Worm (Caenorhabditis elegans): Measurements from ENCODE around the gene C33H5.16.
A peak's percentile ranks its signal among the peaks of the same experiment; 100 is the strongest.

Gene C33H5.16

DNA sequence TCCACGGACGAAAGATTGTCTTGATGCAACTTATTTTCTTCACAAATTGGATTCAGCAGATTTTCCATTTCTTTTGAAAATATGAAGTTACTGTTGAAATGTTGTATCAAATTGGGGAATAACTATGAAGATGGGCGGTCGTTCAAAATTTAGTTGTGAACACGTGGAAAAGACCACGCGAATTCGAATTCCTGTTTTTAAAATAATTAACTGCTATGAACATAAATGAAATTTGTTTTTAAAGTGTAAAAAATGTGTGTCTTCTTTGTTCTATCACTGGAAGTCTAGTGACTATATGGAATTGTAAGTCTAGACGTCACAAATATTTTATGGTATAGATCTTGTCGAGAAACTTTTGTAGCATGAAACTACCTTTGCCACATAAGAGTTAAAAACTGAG, 35.3 kb upstream of the C33H5.16 start, which contains the start of gene C06A6.7:
TSS of gene C06A6.7 (minus strand) at position 101 of the 400 bp plus-strand sequence.
- TF ChIP-seq lsy-2 (tag; optimal IDR thresholded peaks at IDR 0.05) (no peak), elt-1 (tag; optimal IDR thresholded peaks at IDR 0.05) (no peak), unc-39 (tag; optimal IDR thresholded peaks at IDR 0.05) (no peak)

- no peak for TF ChIP-seq elt-3 (tag; optimal IDR thresholded peaks at IDR 0.05)
- no peak for TF ChIP-seq aly-2 (tag; optimal IDR thresholded peaks at IDR 0.05)
- TF ChIP-seq ztf-11 (tag; optimal IDR thresholded peaks at IDR 0.05): no peak
- no peak for TF ChIP-seq ceh-82 (tag; optimal IDR thresholded peaks at IDR 0.05)
- TF ChIP-seq egl-27 (tag; optimal IDR thresholded peaks at IDR 0.05): no peak
- TF ChIP-seq lin-13 (GFP tag; optimal IDR thresholded peaks at IDR 0.05): no peak
- TF ChIP-seq mbf-1 (tag; optimal IDR thresholded peaks at IDR 0.05): no peak
- TF ChIP-seq nhr-11 (tag; optimal IDR thresholded peaks at IDR 0.05): no peak
- no peak for TF ChIP-seq elt-1 (tag; optimal IDR thresholded peaks at IDR 0.05)
- TF ChIP-seq F13H6.1 (tag; optimal IDR thresholded peaks at IDR 0.05): no peak
- no peak for TF ChIP-seq nhr-129 (tag; optimal IDR thresholded peaks at IDR 0.05)
- no peak for TF ChIP-seq R02D3.7 (tag; optimal IDR thresholded peaks at IDR 0.05)
- TF ChIP-seq nhr-25 (tag; optimal IDR thresholded peaks at IDR 0.05): peak; percentile 28
- TF ChIP-seq blmp-1 (tag; optimal IDR thresholded peaks at IDR 0.05; ENCODE audit: insufficient read depth): peak; percentile 72
- no peak for TF ChIP-seq ceh-16 (tag; optimal IDR thresholded peaks at IDR 0.05)
- no peak for TF ChIP-seq zag-1 (tag; optimal IDR thresholded peaks at IDR 0.05)
- TF ChIP-seq ZK546.5 (tag; optimal IDR thresholded peaks at IDR 0.05): no peak
- no peak for TF ChIP-seq snpc-4 (tag; optimal IDR thresholded peaks at IDR 0.05)
These were observed 33.3 kb upstream of the C33H5.16 start for ce11 chrIV:7836491-7836890.

DNA sequence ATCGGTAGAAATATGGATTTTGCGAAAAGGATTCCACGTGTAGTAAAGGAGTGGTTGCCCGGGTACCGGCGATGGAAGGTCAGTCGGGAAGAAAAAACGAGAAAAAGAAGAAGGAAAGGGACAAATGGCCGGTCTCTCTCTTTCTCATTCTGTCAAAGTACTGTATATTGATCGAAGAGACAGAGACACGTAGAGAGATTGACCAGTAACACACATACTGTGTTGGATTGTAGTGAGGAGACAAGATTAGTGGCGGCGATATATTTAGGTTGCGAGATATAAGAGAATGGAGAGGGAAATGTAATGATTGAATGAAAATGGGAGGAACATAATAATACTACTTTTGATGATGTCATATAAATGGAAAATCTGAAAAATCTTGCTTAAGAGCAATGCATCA, 32.9 kb upstream of the C33H5.16 start:
- peak; percentile 44 for TF ChIP-seq nhr-25 (tag; optimal IDR thresholded peaks at IDR 0.05)
- TF ChIP-seq elt-3 (tag; optimal IDR thresholded peaks at IDR 0.05): no peak
- TF ChIP-seq ama-1 (optimal IDR thresholded peaks at IDR 0.05): no peak
- peak; percentile 8 for TF ChIP-seq C34F6.9 (tag; optimal IDR thresholded peaks at IDR 0.05)
- peak in 1 of 2 experiments; percentile 38 for TF ChIP-seq lsy-2 (tag; optimal IDR thresholded peaks at IDR 0.05)
- TF ChIP-seq nhr-21 (tag; optimal IDR thresholded peaks at IDR 0.05): peak; percentile 4
- peak; percentile 39 for TF ChIP-seq blmp-1 (tag; optimal IDR thresholded peaks at IDR 0.05; ENCODE audit: insufficient read depth)
- TF ChIP-seq sma-9 (GFP tag; optimal IDR thresholded peaks at IDR 0.05): no peak
- no peak for TF ChIP-seq sma-9 (tag; optimal IDR thresholded peaks at IDR 0.05)
- peak; percentile 19 for TF ChIP-seq sma-3 (GFP tag; optimal IDR thresholded peaks at IDR 0.05)
- TF ChIP-seq fos-1 (tag; optimal IDR thresholded peaks at IDR 0.05): peak; percentile 6
- no peak for TF ChIP-seq R02D3.7 (tag; optimal IDR thresholded peaks at IDR 0.05)
- no peak for TF ChIP-seq nhr-6 (tag; optimal IDR thresholded peaks at IDR 0.05)
- peak; percentile 29 for TF ChIP-seq nhr-129 (tag; optimal IDR thresholded peaks at IDR 0.05)

- TF ChIP-seq gmeb-1 (tag; optimal IDR thresholded peaks at IDR 0.05): no peak
- no peak for TF ChIP-seq sma-3 (GFP tag; optimal IDR thresholded peaks at IDR 0.05)
- TF ChIP-seq mdl-1 (tag; optimal IDR thresholded peaks at IDR 0.05): no peak
- TF ChIP-seq zag-1 (tag; optimal IDR thresholded peaks at IDR 0.05): no peak
- no peak for TF ChIP-seq C34F6.9 (tag; optimal IDR thresholded peaks at IDR 0.05)
These were observed 31.6 kb upstream of the C33H5.16 start, which contains the start of gene erp-44.2 for ce11 chrIV:7834625-7835228. TSS of gene erp-44.2 (minus strand) at chrIV:7834675.

DNA sequence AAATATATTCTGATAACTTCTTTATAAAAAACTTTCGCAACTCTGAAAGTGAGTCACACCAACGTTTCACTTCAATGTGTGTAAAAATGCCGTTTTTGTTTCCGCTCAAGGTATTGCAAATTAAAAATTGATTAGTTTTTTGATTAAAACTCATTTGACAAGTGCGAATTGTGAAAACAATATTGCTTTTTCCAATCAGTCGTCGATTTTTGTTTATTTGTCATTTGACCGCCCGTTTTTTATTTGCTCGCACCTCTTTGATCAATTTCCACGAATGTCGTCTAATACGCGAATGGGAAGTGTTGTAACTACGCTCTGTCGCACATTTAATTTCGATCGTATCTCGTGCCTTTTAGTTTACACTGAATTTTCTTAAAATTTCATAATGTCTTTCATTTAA, 27.0 kb upstream of the C33H5.16 start, which contains the start of gene mvb-12:
TSS of gene mvb-12 (plus strand) at position 375 of the 400 bp plus-strand sequence.
- TF ChIP-seq C34F6.9 (tag; optimal IDR thresholded peaks at IDR 0.05) (peak; percentile 43), snpc-4 (tag; optimal IDR thresholded peaks at IDR 0.05) (no peak), fos-1 (tag; optimal IDR thresholded peaks at IDR 0.05) (peak; percentile 37), nhr-11 (tag; optimal IDR thresholded peaks at IDR 0.05) (no peak), nhr-10 (tag; optimal IDR thresholded peaks at IDR 0.05) (no peak), unc-55 (GFP tag; optimal IDR thresholded peaks at IDR 0.05) (peak; percentile 40), nhr-129 (tag; optimal IDR thresholded peaks at IDR 0.05) (peak; percentile 43), crh-2 (tag; optimal IDR thresholded peaks at IDR 0.05) (peak; percentile 21), lsy-2 (tag; optimal IDR thresholded peaks at IDR 0.05) (peak in 1 of 2 experiments; percentile 54)
